Worm (Caenorhabditis elegans): Measurements from ENCODE around the gene F22E5.21.

ce11 chrII:2681118-2681517, 43.9 kb upstream of the F22E5.21 start, which contains the start of gene F34D6.1:
- TF ChIP-seq fos-1 (tag; optimal IDR thresholded peaks at IDR 0.05) (no peak), aly-2 (tag; optimal IDR thresholded peaks at IDR 0.05) (no peak), jun-1 (tag; optimal IDR thresholded peaks at IDR 0.05) (no peak), unc-39 (tag; optimal IDR thresholded peaks at IDR 0.05) (no peak), ztf-11 (tag; optimal IDR thresholded peaks at IDR 0.05) (no peak), nhr-6 (tag; optimal IDR thresholded peaks at IDR 0.05) (no peak), nhr-76 (tag; optimal IDR thresholded peaks at IDR 0.05) (no peak), daf-16 (GFP tag; optimal IDR thresholded peaks at IDR 0.05) (no peak), daf-16 (tag; optimal IDR thresholded peaks at IDR 0.05) (no peak)

Measured in whole organism, L4 larva.